Fruit fly (Drosophila melanogaster): ENCODE measurements around the gene RpS21.

The RpS21 gene

dm6 chr2L:2884683-2885502 is 29.0 kb downstream of the RpS21 start (continued):
- TF ChIP-seq CG9817 (tag; optimal IDR thresholded peaks at IDR 0.05) (peak; percentile 48), her (GFP tag; optimal IDR thresholded peaks at IDR 0.05) (no peak), ttk (GFP tag; IDR thresholded peaks at IDR 0.05) (no peak)

dm6 chr2L:2885503-2886225 is 29.8 kb downstream of the RpS21 start, which contains the start of the genes NTPase and lilli:
NTPase (minus strand) TSS chr2L:2885850.
lilli (plus strand) TSS chr2L:2885929.
- TF ChIP-seq Atf3 (GFP tag; optimal IDR thresholded peaks at IDR 0.05) (peak; percentile 51), CG12236 (GFP tag; optimal IDR thresholded peaks at IDR 0.05) (peak; percentile 67), gsb (GFP tag; IDR thresholded peaks at IDR 0.05) (no peak; the same call in 1 of the 2 replicates), CG3163 (GFP tag; optimal IDR thresholded peaks at IDR 0.05) (peak; percentile 61), cad (GFP tag; optimal IDR thresholded peaks at IDR 0.05) (no peak), jumu (GFP tag; optimal IDR thresholded peaks at IDR 0.05) (peak; percentile 70), exex (tag; optimal IDR thresholded peaks at IDR 0.05) (no peak), ato (GFP tag; IDR thresholded peaks at IDR 0.05; ENCODE audit: partially characterized antibody) (peak; percentile 88), CG2199 (GFP tag; IDR thresholded peaks at IDR 0.05) (peak; percentile 20; the same call in 1 of the 3 replicates), ems (GFP tag; optimal IDR thresholded peaks at IDR 0.05) (peak; percentile 71), CG3995 (GFP tag; optimal IDR thresholded peaks at IDR 0.05) (peak; percentile 56), CG7357 (GFP tag; IDR thresholded peaks at IDR 0.05) (no peak), Atf-2 (GFP tag; optimal IDR thresholded peaks at IDR 0.05) (peak; percentile 48), psq (GFP tag; optimal IDR thresholded peaks at IDR 0.05) (no peak), mirr (GFP tag; optimal IDR thresholded peaks at IDR 0.05) (peak; percentile 26), CG2875 (GFP tag; optimal IDR thresholded peaks at IDR 0.05) (no peak), onecut (GFP tag; IDR thresholded peaks at IDR 0.05) (peak; percentile 35), CG17912 (GFP tag; optimal IDR thresholded peaks at IDR 0.05) (no peak), CG7839 (tag; optimal IDR thresholded peaks at IDR 0.05) (no peak), NC2β (GFP tag; optimal IDR thresholded peaks at IDR 0.05) (peak; percentile 51), CG15514 (GFP tag; optimal IDR thresholded peaks at IDR 0.05) (no peak), crp (GFP tag; optimal IDR thresholded peaks at IDR 0.05) (peak; percentile 98 to 99), Adf1 (GFP tag; IDR thresholded peaks at IDR 0.05) (0 out of 2 replicates have a peak, but pooled peaks have one; percentile 26), CG42726 (GFP tag; IDR thresholded peaks at IDR 0.05; ENCODE audit: partially characterized antibody) (peak; percentile 94), zfh1 (GFP tag; IDR thresholded peaks at IDR 0.05) (peak; percentile 71), prd (optimal IDR thresholded peaks at IDR 0.05) (no peak), prd (GFP tag; IDR thresholded peaks at IDR 0.05) (peak; percentile 67), seq (GFP tag; IDR thresholded peaks at IDR 0.05) (peak; percentile 34; the same call in 1 of the 2 replicates), CkIIα-i1 (GFP tag; IDR thresholded peaks at IDR 0.05) (no peak), CG8359 (GFP tag; optimal IDR thresholded peaks at IDR 0.05; ENCODE audit: borderline replicate concordance) (no peak), gcm (GFP tag; optimal IDR thresholded peaks at IDR 0.05) (no peak), CG8765 (GFP tag; IDR thresholded peaks at IDR 0.05) (no peak), Dip2 (GFP tag; IDR thresholded peaks at IDR 0.05) (no peak), tin (GFP tag; optimal IDR thresholded peaks at IDR 0.05) (peak; percentile 63), CG5245 (GFP tag; optimal IDR thresholded peaks at IDR 0.05) (peak; percentile 75), CG12391 (tag; optimal IDR thresholded peaks at IDR 0.05) (peak; percentile 55), zen (tag; optimal IDR thresholded peaks at IDR 0.05) (peak; percentile 59), HLH54F (GFP tag; optimal IDR thresholded peaks at IDR 0.05) (peak; percentile 74), CG7963 (GFP tag; IDR thresholded peaks at IDR 0.05; ENCODE audit: partially characterized antibody) (peak; percentile 94), CG6689 (GFP tag; IDR thresholded peaks at IDR 0.05) (0 out of 2 replicates have a peak, but pooled peaks have one; percentile 28), CG2129 (GFP tag; IDR thresholded peaks at IDR 0.05; ENCODE audit: partially characterized antibody) (peak; percentile 85), vfl (GFP tag; optimal IDR thresholded peaks at IDR 0.05) (peak; percentile 31), CG4424 (GFP tag; optimal IDR thresholded peaks at IDR 0.05) (peak; percentile 80)

Data from whole organism, embryonic.